Fruit fly (Drosophila melanogaster) whole organism, pupa: ENCODE measurements around the gene CG12877.

Experiments
- CG10348 ChIP-seq: fragments of 200-800 bp; sonication (Bioruptor generic); IDR thresholded peaks from 2 replicates; pipeline ENCODE4 v1.3.6; 2022; ENCODE audit warnings: missing biosample characterization, missing genetic modification characterization
- CG12605 ChIP-seq: fragments of 200-800 bp; sonication (Bioruptor generic); IDR thresholded peaks from 2 replicates; pipeline ENCODE4 v1.3.6; 2022; ENCODE audit warnings: missing biosample characterization, missing genetic modification characterization
- CG13204 ChIP-seq: fragments of 200-800 bp; sonication (Bioruptor generic); optimal IDR thresholded peaks from 2 replicates; lab custom pipeline; 2018; ENCODE audit warnings: missing biosample characterization, mild to moderate bottlenecking, missing genetic modification characterization, moderate library complexity
- CG14655 ChIP-seq: fragments of 200-800 bp; sonication (Bioruptor generic); optimal IDR thresholded peaks from 3 replicates; lab custom pipeline; 2017; ENCODE audit warnings: mild to moderate bottlenecking, missing biosample characterization, missing genetic modification reagents, missing genetic modification characterization
- CG15710 ChIP-seq: fragments of 200-800 bp; sonication (Bioruptor generic); optimal IDR thresholded peaks from 2 replicates; lab custom pipeline; 2018; ENCODE audit warnings: missing biosample characterization, mild to moderate bottlenecking, missing genetic modification characterization, moderate library complexity
- CG17806 ChIP-seq: fragments of 200-800 bp; sonication (Bioruptor generic); optimal IDR thresholded peaks from 2 replicates; lab custom pipeline; 2018; ENCODE audit warnings: missing biosample characterization, mild to moderate bottlenecking, missing genetic modification characterization, moderate library complexity
- CG32121 ChIP-seq: fragments of 200-800 bp; sonication (Bioruptor generic); IDR thresholded peaks from 2 replicates; pipeline ENCODE4 v1.3.6; 2022; ENCODE audit warnings: missing biosample characterization, missing genetic modification characterization
- CG34367 ChIP-seq: fragments of 200-800 bp; sonication (Bioruptor generic); optimal IDR thresholded peaks from 2 replicates; lab custom pipeline; 2018; ENCODE audit warnings: missing biosample characterization, mild to moderate bottlenecking, missing genetic modification characterization
- CG4496 ChIP-seq: fragments of 200-800 bp; sonication (Bioruptor generic); IDR thresholded peaks from 3 replicates; pipeline ENCODE4 v1.3.6; 2022; ENCODE audit warnings: missing biosample characterization, missing genetic modification characterization
- CG8159 ChIP-seq: fragments of 200-800 bp; sonication (Bioruptor generic); optimal IDR thresholded peaks from 3 replicates; lab custom pipeline; 2018; ENCODE audit warnings: missing biosample characterization, mild to moderate bottlenecking, missing genetic modification characterization, moderate library complexity
- CG8301 ChIP-seq: fragments of 200-800 bp; sonication (Bioruptor generic); optimal IDR thresholded peaks from 2 replicates; lab custom pipeline; 2018; ENCODE audit warnings: missing biosample characterization, mild to moderate bottlenecking, missing genetic modification characterization
- CG9948 ChIP-seq: fragments of 200-800 bp; sonication (Bioruptor generic); optimal IDR thresholded peaks from 2 replicates; lab custom pipeline; 2018; ENCODE audit warnings: missing biosample characterization, mild to moderate bottlenecking, missing genetic modification characterization, moderate library complexity
- D1 ChIP-seq: fragments of 200-800 bp; sonication (Bioruptor generic); optimal IDR thresholded peaks from 2 replicates; lab custom pipeline; 2018; ENCODE audit warnings: missing biosample characterization, mild to moderate bottlenecking, missing genetic modification characterization, moderate library complexity
- EcR ChIP-seq: fragments of 200-800 bp; sonication (Bioruptor generic); optimal IDR thresholded peaks from 3 replicates; lab custom pipeline; 2019; ENCODE audit warnings: missing biosample characterization, missing genetic modification characterization, mild to moderate bottlenecking, moderate library complexity, missing genetic modification reagents
- Ets98B ChIP-seq: fragments of 200-800 bp; sonication (Bioruptor generic); IDR thresholded peaks from 2 replicates; pipeline ENCODE4 v1.3.6; 2022; ENCODE audit warnings: missing biosample characterization, missing genetic modification characterization
- Pif1A ChIP-seq: fragments of 200-800 bp; sonication (Bioruptor generic); optimal IDR thresholded peaks from 3 replicates; lab custom pipeline; 2016; ENCODE audit warnings: missing biosample characterization, missing genetic modification characterization
- Pif1B ChIP-seq: fragments of 200-800 bp; sonication (Bioruptor generic); optimal IDR thresholded peaks from 3 replicates; lab custom pipeline; 2016; ENCODE audit warnings: missing biosample characterization, missing genetic modification characterization
- Snoo ChIP-seq: fragments of 200-800 bp; sonication (Bioruptor generic); optimal IDR thresholded peaks from 3 replicates; lab custom pipeline; 2017; ENCODE audit warnings: missing biosample characterization, mild to moderate bottlenecking, missing genetic modification characterization, inconsistent platforms
- fd96Ca ChIP-seq: fragments of 200-800 bp; sonication (Bioruptor generic); IDR thresholded peaks from 3 replicates; pipeline ENCODE4 v1.3.6; 2022; ENCODE audit warnings: missing biosample characterization, missing genetic modification characterization
- gl ChIP-seq: fragments of 200-800 bp; sonication (Bioruptor generic); optimal IDR thresholded peaks from 2 replicates; lab custom pipeline; 2018; ENCODE audit warnings: missing biosample characterization, mild to moderate bottlenecking, missing genetic modification characterization
- rn ChIP-seq: fragments of 200-800 bp; sonication (Bioruptor generic); IDR thresholded peaks from 2 replicates; pipeline ENCODE4 v1.3.6; 2022; ENCODE audit warnings: missing biosample characterization, missing genetic modification characterization

CG12877 gene

dm6 chr3R:27706039-27706580, 790 bp upstream of the CG12877 start:
- TF ChIP-seq CG9948 (no peak), CG4496 (GFP tag; lab: Robert Waterston, UW) (no peak), fd96Ca (GFP tag; lab: Robert Waterston, UW) (peak; percentile 38; the same call in 1 of the 3 replicates), CG8301 (tag; lab: Kevin White, UChicago) (peak; percentile 27), Ets98B (GFP tag; lab: Robert Waterston, UW) (0 out of 2 replicates have a peak, but pooled peaks have one; percentile 33), gl (tag; lab: Kevin White, UChicago) (peak; percentile 19)

DNA sequence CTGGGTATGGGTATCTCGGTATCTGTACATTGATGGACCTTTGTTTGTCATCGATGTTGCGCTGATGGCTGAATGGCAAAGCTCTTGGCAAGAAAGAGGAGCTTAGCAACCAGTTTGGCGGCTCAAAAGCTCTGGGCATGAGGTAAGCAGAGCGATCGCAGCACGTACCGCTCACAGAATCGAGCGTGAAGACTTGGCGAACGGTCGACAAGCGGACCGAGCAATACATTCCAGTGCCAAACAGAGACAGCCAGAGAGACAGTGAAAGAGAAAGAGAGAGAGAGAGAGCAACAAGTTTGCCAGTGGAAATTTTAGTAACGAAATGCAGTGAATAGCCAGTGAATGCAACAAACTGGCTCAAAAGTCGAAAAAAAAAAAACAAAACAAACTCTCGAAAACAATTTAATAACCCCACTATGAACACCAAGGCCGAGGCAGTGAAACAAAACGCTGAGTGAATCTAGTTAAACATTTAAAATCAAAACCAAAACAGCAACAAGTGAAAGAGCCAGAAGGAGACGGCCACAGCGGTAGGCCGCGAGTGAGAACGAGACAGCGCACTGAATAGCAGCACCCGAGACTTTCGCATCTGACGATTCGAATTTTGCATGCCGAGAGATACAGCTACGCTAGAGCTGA, 29.6 kb downstream of the CG12877 start, which contains the start of gene Ets98B:
TSS of gene Ets98B (plus strand) at position 172 of the 639 bp plus-strand sequence.
- TF ChIP-seq Pif1A (no peak), CG12605 (GFP tag; lab: Robert Waterston, UW) (no peak), CG9948 (no peak), CG8159 (tag; lab: Kevin White, UChicago) (peak; percentile 17), D1 (tag; lab: Kevin White, UChicago) (no peak), EcR (GFP tag; lab: Kevin White, UChicago) (no peak), fd96Ca (GFP tag; lab: Robert Waterston, UW) (0 out of 3 replicates have a peak, but pooled peaks have one; percentile 30), gl (tag; lab: Kevin White, UChicago) (no peak), CG34367 (tag; lab: Kevin White, UChicago) (no peak), CG4496 (GFP tag; lab: Robert Waterston, UW) (peak; percentile 71), rn (no peak), CG10348 (GFP tag; lab: Robert Waterston, UW) (no peak), CG8301 (tag; lab: Kevin White, UChicago) (no peak), Snoo (no peak), CG14655 (GFP tag; lab: Kevin White, UChicago) (no peak), Pif1B (GFP tag; lab: Kevin White, UChicago) (peak; percentile 30), CG13204 (GFP tag; lab: Kevin White, UChicago) (peak; percentile 43), CG15710 (no peak), CG32121 (GFP tag; lab: Robert Waterston, UW) (no peak), Ets98B (GFP tag; lab: Robert Waterston, UW) (0 out of 2 replicates have a peak, but pooled peaks have one; percentile 52), CG17806 (tag; lab: Kevin White, UChicago) (no peak)

DNA sequence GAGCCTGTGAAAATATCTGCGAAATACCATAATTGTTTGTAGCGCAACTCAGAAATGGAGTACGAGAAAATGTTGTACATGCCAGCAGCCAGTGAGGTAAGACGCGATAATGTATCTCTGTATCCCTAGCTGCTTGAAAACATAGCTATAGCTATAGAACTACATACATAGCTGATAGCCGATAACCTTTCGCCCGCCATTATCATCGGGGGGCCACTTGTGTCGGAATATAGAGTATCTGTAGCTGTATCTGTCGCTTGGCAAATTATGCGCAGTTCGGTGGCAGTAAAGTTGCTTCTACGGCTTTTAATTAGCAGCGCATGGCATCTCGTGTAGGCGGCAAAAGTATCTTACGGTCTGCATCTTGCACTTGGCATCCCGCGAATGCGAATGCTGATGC, 30.1 kb downstream of the CG12877 start:
- no peak for TF ChIP-seq CG8159 (tag; lab: Kevin White, UChicago)
- no peak for TF ChIP-seq CG8301 (tag; lab: Kevin White, UChicago)
- TF ChIP-seq CG13204 (GFP tag; lab: Kevin White, UChicago): no peak
- no peak for TF ChIP-seq CG17806 (tag; lab: Kevin White, UChicago)
- no peak for TF ChIP-seq CG10348 (GFP tag; lab: Robert Waterston, UW)
- no peak for TF ChIP-seq rn
- TF ChIP-seq CG4496 (GFP tag; lab: Robert Waterston, UW): no peak
- TF ChIP-seq CG34367 (tag; lab: Kevin White, UChicago): no peak
- no peak for TF ChIP-seq CG12605 (GFP tag; lab: Robert Waterston, UW)
- TF ChIP-seq fd96Ca (GFP tag; lab: Robert Waterston, UW): no peak
- TF ChIP-seq D1 (tag; lab: Kevin White, UChicago): no peak
- no peak for TF ChIP-seq CG14655 (GFP tag; lab: Kevin White, UChicago)
- no peak for TF ChIP-seq Pif1B (GFP tag; lab: Kevin White, UChicago)
- no peak for TF ChIP-seq Snoo

DNA sequence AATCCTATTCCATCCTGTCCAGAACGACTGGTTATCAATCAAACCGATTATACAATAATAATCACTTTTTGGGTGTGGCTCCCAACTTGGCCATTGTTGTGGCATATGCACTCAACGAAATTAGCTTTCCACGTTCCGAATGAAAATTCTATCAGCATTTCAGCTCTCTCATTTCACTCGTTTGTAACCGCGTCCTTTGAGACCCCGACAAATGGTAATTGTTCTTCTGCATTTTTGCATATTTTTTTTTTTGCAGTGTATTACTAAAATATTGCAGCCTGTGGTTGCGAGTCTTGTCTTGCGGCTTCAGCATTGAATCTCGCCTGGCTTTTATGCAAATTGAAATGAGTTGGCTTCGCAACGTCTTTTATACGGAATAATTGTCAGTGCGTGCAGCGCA, 31.4 kb downstream of the CG12877 start:
- TF ChIP-seq fd96Ca (GFP tag; lab: Robert Waterston, UW): peak; percentile 52; the same call in 2 of the 3 replicates
- TF ChIP-seq Ets98B (GFP tag; lab: Robert Waterston, UW): peak; percentile 88
- no peak for TF ChIP-seq CG9948
- TF ChIP-seq CG17806 (tag; lab: Kevin White, UChicago): peak; percentile 19
- TF ChIP-seq CG12605 (GFP tag; lab: Robert Waterston, UW): no peak
- TF ChIP-seq CG4496 (GFP tag; lab: Robert Waterston, UW): peak; percentile 79
- no peak for TF ChIP-seq CG15710
- TF ChIP-seq CG14655 (GFP tag; lab: Kevin White, UChicago): peak; percentile 33
- peak; percentile 0 for TF ChIP-seq Snoo
- TF ChIP-seq CG34367 (tag; lab: Kevin White, UChicago): no peak
- TF ChIP-seq rn: 0 out of 2 replicates have a peak, but pooled peaks have one; percentile 10
- TF ChIP-seq CG8301 (tag; lab: Kevin White, UChicago): peak; percentile 2
- TF ChIP-seq CG13204 (GFP tag; lab: Kevin White, UChicago): no peak
- no peak for TF ChIP-seq CG8159 (tag; lab: Kevin White, UChicago)

- no peak for TF ChIP-seq CG9948
- no peak for TF ChIP-seq CG34367 (tag; lab: Kevin White, UChicago)
- no peak for TF ChIP-seq CG13204 (GFP tag; lab: Kevin White, UChicago)
- TF ChIP-seq Pif1B (GFP tag; lab: Kevin White, UChicago): no peak
- TF ChIP-seq CG32121 (GFP tag; lab: Robert Waterston, UW): no peak
- no peak for TF ChIP-seq Ets98B (GFP tag; lab: Robert Waterston, UW)
- no peak for TF ChIP-seq fd96Ca (GFP tag; lab: Robert Waterston, UW)
- no peak for TF ChIP-seq CG15710
- no peak for TF ChIP-seq EcR (GFP tag; lab: Kevin White, UChicago)
- no peak for TF ChIP-seq D1 (tag; lab: Kevin White, UChicago)
- no peak for TF ChIP-seq CG4496 (GFP tag; lab: Robert Waterston, UW)
Measured at dm6 chr3R:27739999-27740398, 33.1 kb downstream of the CG12877 start.
